Worm (Caenorhabditis elegans) whole organism, L4 larva: ENCODE data around the gene Y58A7A.1.

Experiments
- F44E2.7 ChIP-seq: fragments of 200-800 bp; sonication (Bioruptor generic); IDR thresholded peaks from 2 replicates; pipeline ENCODE4 v2.1.2; 2022; ENCODE audit warnings: missing genetic modification characterization, missing compliant biosample characterization
- R02D3.7 ChIP-seq: fragments of 150-350 bp; sonication (generic microtip); optimal IDR thresholded peaks from 3 replicates; lab custom pipeline; 2014; ENCODE audit warnings: missing biosample characterization, missing genetic modification characterization
- T26A8.4 ChIP-seq: fragments of 200-800 bp; sonication (Bioruptor generic); IDR thresholded peaks from 2 replicates; pipeline ENCODE4 v1.3.6; 2022; ENCODE audit warnings: missing genetic modification characterization, missing compliant biosample characterization
- ZK546.5 ChIP-seq, 2 experiments: sonication (generic microtip); optimal IDR thresholded peaks; 2 replicates each; lab custom pipeline; 2017; ENCODE audit warnings: missing biosample characterization in 2 of 2, missing genetic modification characterization in 2 of 2
- aha-1 ChIP-seq: fragments of 150-350 bp; peaks from one replicate; lab custom pipeline; 2014; ENCODE audit warnings: missing biosample characterization, missing genetic modification characterization
- attf-4 ChIP-seq: sonication (generic microtip); optimal IDR thresholded peaks from 3 replicates; lab custom pipeline; 2017; ENCODE audit warnings: missing biosample characterization, missing genetic modification characterization
- ceh-28 ChIP-seq: fragments of 150-350 bp; optimal IDR thresholded peaks from 2 replicates; lab custom pipeline; 2014; ENCODE audit warnings: missing biosample characterization, missing genetic modification reagents, missing genetic modification characterization
- ceh-44 ChIP-seq: fragments of 200-800 bp; sonication (Bioruptor generic); IDR thresholded peaks from 2 replicates; pipeline ENCODE4 v1.3.6; 2022; ENCODE audit warnings: missing genetic modification reagents, missing genetic modification characterization, missing compliant biosample characterization
- ceh-62 ChIP-seq: sonication (generic microtip); optimal IDR thresholded peaks from 2 replicates; lab custom pipeline; 2017; ENCODE audit warnings: missing biosample characterization, missing genetic modification characterization
- ces-1 ChIP-seq: fragments of 150-350 bp; sonication (generic microtip); optimal IDR thresholded peaks from 4 replicates; lab custom pipeline; 2014; ENCODE audit warnings: missing biosample characterization, missing genetic modification reagents, missing genetic modification characterization
- cey-2 ChIP-seq: sonication (generic microtip); optimal IDR thresholded peaks from 3 replicates; lab custom pipeline; 2017; ENCODE audit warnings: missing genetic modification characterization, mild to moderate bottlenecking, missing compliant biosample characterization, antibody characterized with exemption, borderline replicate concordance; ENCODE audit not compliant: insufficient read depth
- daf-12 ChIP-seq: fragments of 150-350 bp; optimal IDR thresholded peaks from 2 replicates; lab custom pipeline; 2014; ENCODE audit warnings: missing biosample characterization, missing genetic modification reagents, missing genetic modification characterization
- daf-16 ChIP-seq, 3 experiments: sonication (generic microtip); optimal IDR thresholded peaks; 2 replicates each; lab custom pipeline; 2016 to 2017; ENCODE audit warnings: missing genetic modification characterization in 3 of 3, missing genetic modification reagents in 3 of 3, mild to moderate bottlenecking in 2 of 3, missing compliant biosample characterization in 2 of 3, missing biosample characterization in 1 of 3, moderate library complexity in 1 of 3
- lin-13 ChIP-seq: fragments of 150-350 bp; optimal IDR thresholded peaks from 2 replicates; lab custom pipeline; 2014; ENCODE audit warnings: missing biosample characterization, missing genetic modification reagents, missing genetic modification characterization
- lin-15B ChIP-seq: fragments of 150-350 bp; sonication (generic microtip); optimal IDR thresholded peaks from 3 replicates; lab custom pipeline; 2014; ENCODE audit warnings: missing biosample characterization, missing genetic modification characterization
- lin-29 ChIP-seq: fragments of 200-800 bp; sonication (Bioruptor generic); IDR thresholded peaks from 2 replicates; pipeline ENCODE4 v1.3.6; 2022; ENCODE audit warnings: missing genetic modification reagents, missing genetic modification characterization, missing compliant biosample characterization
- madf-5 ChIP-seq, 2 experiments: fragments of 200-800 bp; sonication (Bioruptor generic); IDR thresholded peaks; 2 replicates each; pipeline ENCODE4 v1.3.6; 2022; ENCODE audit warnings: missing compliant biosample characterization in 2 of 2, missing genetic modification characterization in 2 of 2
- mdl-1 ChIP-seq, 2 experiments: fragments of 150-350 bp in 1 of 2; sonication (generic microtip) in 1 of 2; optimal IDR thresholded peaks; 2 replicates each; lab custom pipeline; 2014 to 2017; ENCODE audit warnings: missing biosample characterization in 2 of 2, missing genetic modification characterization in 2 of 2
- mdt-29 ChIP-seq: fragments of 200-800 bp; sonication (Bioruptor generic); IDR thresholded peaks from 2 replicates; pipeline ENCODE4 v1.3.6; 2022; ENCODE audit warnings: missing genetic modification reagents, missing genetic modification characterization, missing compliant biosample characterization
- mxl-3 ChIP-seq: fragments of 200-800 bp; sonication (Bioruptor generic); optimal IDR thresholded peaks from 2 replicates; lab custom pipeline; 2018; ENCODE audit warnings: mild to moderate bottlenecking, missing genetic modification characterization, missing compliant biosample characterization
- nhr-10 ChIP-seq: fragments of 150-350 bp; optimal IDR thresholded peaks from 2 replicates; lab custom pipeline; 2014; ENCODE audit warnings: missing biosample characterization, missing genetic modification characterization
- nhr-11 ChIP-seq: fragments of 150-350 bp; optimal IDR thresholded peaks from 2 replicates; lab custom pipeline; 2014; ENCODE audit warnings: missing biosample characterization, missing genetic modification characterization
- nhr-111 ChIP-seq: fragments of 200-800 bp; sonication (Bioruptor generic); optimal IDR thresholded peaks from 2 replicates; lab custom pipeline; 2018; ENCODE audit warnings: mild to moderate bottlenecking, missing genetic modification characterization, missing compliant biosample characterization
- nhr-25 ChIP-seq: sonication (generic microtip); optimal IDR thresholded peaks from 2 replicates; lab custom pipeline; 2017; ENCODE audit warnings: missing genetic modification characterization, mild to moderate bottlenecking, missing compliant biosample characterization, antibody characterized with exemption, moderate library complexity, borderline replicate concordance; ENCODE audit not compliant: insufficient read depth
- nhr-28 ChIP-seq: fragments of 150-350 bp; optimal IDR thresholded peaks from 2 replicates; lab custom pipeline; 2014; ENCODE audit warnings: missing biosample characterization, missing genetic modification characterization
- nhr-42 ChIP-seq: fragments of 200-800 bp; sonication (Bioruptor generic); IDR thresholded peaks from 2 replicates; pipeline ENCODE4 v1.3.6; 2022; ENCODE audit warnings: missing genetic modification characterization, missing compliant biosample characterization
- nhr-6 ChIP-seq: fragments of 150-350 bp; optimal IDR thresholded peaks from 2 replicates; lab custom pipeline; 2014; ENCODE audit warnings: missing biosample characterization, missing genetic modification characterization
- pha-4 ChIP-seq, 2 experiments: fragments of 150-350 bp in 1 of 2; fragments of 200-800 bp in 1 of 2; sonication (Bioruptor generic) in 1 of 2; IDR thresholded peaks in 1 of 2; optimal IDR thresholded peaks in 1 of 2; 2 replicates each; pipeline versions ENCODE4 v1.3.6 to Lab custom; 2014 to 2022; ENCODE audit warnings: missing genetic modification characterization in 2 of 2, missing genetic modification reagents in 2 of 2, missing biosample characterization in 1 of 2, missing compliant biosample characterization in 1 of 2
- rbr-2 ChIP-seq: sonication (generic microtip); optimal IDR thresholded peaks from 2 replicates; lab custom pipeline; 2016; ENCODE audit warnings: missing genotype, missing genetic modification characterization, missing compliant biosample characterization
- skn-1 ChIP-seq: fragments of 150-350 bp; optimal IDR thresholded peaks from 2 replicates; lab custom pipeline; 2014; ENCODE audit warnings: missing biosample characterization, missing genetic modification characterization
- snpc-1.2 ChIP-seq: fragments of 200-800 bp; sonication (Bioruptor generic); IDR thresholded peaks from 2 replicates; pipeline ENCODE4 v1.3.6; 2022; ENCODE audit warnings: missing genetic modification reagents, missing genetic modification characterization, missing compliant biosample characterization
- tag-97 ChIP-seq: fragments of 200-800 bp; sonication (Bioruptor generic); IDR thresholded peaks from 2 replicates; pipeline ENCODE4 v1.3.6; 2022; ENCODE audit warnings: missing genetic modification characterization, missing compliant biosample characterization
- unc-130 ChIP-seq: sonication (generic microtip); optimal IDR thresholded peaks from 2 replicates; lab custom pipeline; 2016; ENCODE audit warnings: missing genetic modification reagents, missing genetic modification characterization, missing compliant biosample characterization
- unc-62 ChIP-seq, 3 experiments: fragments of 150-350 bp in 1 of 3; sonication (generic microtip); optimal IDR thresholded peaks in 2 of 3; peaks in 1 of 3; 1 replicate in 1 of 3; 2 replicates in 2 of 3; lab custom pipeline; 2014 to 2017; ENCODE audit warnings: missing biosample characterization in 3 of 3, missing genetic modification characterization in 3 of 3, missing genetic modification reagents in 3 of 3, missing genotype in 1 of 3
- zfp-3 ChIP-seq: fragments of 200-800 bp; sonication (Bioruptor generic); conservative IDR thresholded peaks from 2 replicates; pipeline ENCODE4 v1.3.6; 2022; ENCODE audit warnings: missing genetic modification reagents, missing genetic modification characterization, missing compliant biosample characterization
- ztf-11 ChIP-seq: fragments of 150-350 bp; optimal IDR thresholded peaks from 2 replicates; lab custom pipeline; 2014; ENCODE audit warnings: missing biosample characterization, missing genetic modification characterization

The Y58A7A.1 gene

DNA sequence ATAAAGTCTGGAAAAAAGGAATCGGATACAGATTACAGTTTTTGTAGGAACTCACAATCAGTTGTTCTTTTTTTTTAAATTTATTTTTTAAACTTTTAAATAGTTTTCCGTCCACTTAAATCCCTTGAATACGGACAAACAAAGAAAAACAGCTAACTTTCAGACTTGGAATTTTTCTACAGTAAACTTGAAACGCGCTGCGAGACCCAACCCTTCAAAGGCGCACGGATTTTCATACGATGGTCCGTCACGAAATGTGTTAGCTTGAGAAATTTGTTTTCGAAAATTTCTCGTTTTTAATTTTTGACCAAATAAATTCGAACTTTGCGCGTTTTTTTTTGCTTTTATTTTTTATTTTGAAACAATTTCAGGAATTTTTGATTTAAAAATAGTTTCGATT is 22.8 kb downstream of the Y58A7A.1 start:
- TF ChIP-seq skn-1 (tag; lab: Kevin White, UChicago) (no peak), daf-12 (tag; lab: Kevin White, UChicago) (no peak), attf-4 (no peak), ceh-28 (no peak), ZK546.5 (tag; optimal IDR thresholded peaks at IDR 0.05; lab: Kevin White, UChicago) (no peak), aha-1 (tag; lab: Kevin White, UChicago) (no peak), ceh-44 (GFP tag; lab: Robert Waterston, UW) (no peak), daf-16 (GFP tag; optimal IDR thresholded peaks at IDR 0.05; lab: Kevin White, UChicago) (no peak), daf-16 (tag; optimal IDR thresholded peaks at IDR 0.05; lab: Kevin White, UChicago) (no peak), nhr-111 (GFP tag; lab: Kevin White, UChicago) (no peak), ztf-11 (no peak), T26A8.4 (GFP tag; lab: Robert Waterston, UW) (no peak), lin-15B (no peak), unc-62 (GFP tag; optimal IDR thresholded peaks at IDR 0.05 in 1 of 2; lab: Kevin White, UChicago) (no peak), unc-62 (tag; optimal IDR thresholded peaks at IDR 0.05; lab: Kevin White, UChicago) (no peak), nhr-42 (GFP tag; lab: Robert Waterston, UW) (no peak)

DNA sequence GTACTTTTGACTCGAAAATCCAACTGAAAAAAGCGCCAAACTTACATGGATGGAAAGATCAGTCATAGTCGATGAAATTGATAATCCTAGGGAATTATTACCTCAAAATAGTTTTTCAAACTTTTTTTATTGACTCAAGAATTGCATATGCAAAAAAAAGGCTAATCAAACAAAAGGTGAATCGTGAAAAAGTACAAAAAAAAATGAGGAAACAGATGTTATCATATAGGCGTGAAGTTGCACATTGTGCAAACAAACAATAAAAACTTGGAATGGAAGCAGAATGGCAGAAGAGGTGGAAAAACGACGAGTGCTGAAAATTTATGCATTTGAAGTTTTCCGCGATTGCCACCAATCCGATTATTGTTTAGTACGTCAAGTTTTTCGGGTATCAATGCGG is 23.2 kb downstream of the Y58A7A.1 start, which contains the start of gene exc-14:
TSS of gene exc-14 (minus strand) at position 101 of the 400 bp plus-strand sequence.
- TF ChIP-seq unc-62 (GFP tag; optimal IDR thresholded peaks at IDR 0.05 in 1 of 2; lab: Kevin White, UChicago) (no peak), unc-62 (tag; optimal IDR thresholded peaks at IDR 0.05; lab: Kevin White, UChicago) (no peak), ceh-44 (GFP tag; lab: Robert Waterston, UW) (no peak), nhr-25 (tag; lab: Kevin White, UChicago) (no peak), aha-1 (tag; lab: Kevin White, UChicago) (no peak), unc-130 (no peak), ces-1 (no peak), mxl-3 (GFP tag; lab: Kevin White, UChicago) (no peak)

DNA sequence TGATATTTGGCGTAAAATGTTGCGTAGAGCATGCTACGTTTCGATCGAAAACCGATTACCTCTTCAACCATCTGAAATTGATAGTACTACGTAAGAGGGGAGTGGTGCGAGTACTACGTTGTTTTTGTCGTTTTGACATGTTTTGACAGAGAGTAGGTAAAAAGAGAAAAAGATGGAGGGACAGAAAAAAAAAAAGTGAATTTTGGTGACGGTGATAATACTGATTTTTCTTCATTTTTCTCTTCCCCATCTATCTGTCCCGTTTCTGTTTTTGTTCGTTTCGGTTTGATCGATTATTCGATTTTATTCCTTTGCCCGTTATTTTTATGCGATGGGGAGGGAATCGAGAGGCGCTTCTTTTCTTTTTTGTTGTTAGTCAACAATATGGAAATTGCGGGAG is 28.4 kb downstream of the Y58A7A.1 start, which contains the start of gene K11D12.8:
TSS of gene K11D12.8 (minus strand) at position 77 of the 400 bp plus-strand sequence.
- peak in 1 of 2 experiments; percentile 77 for TF ChIP-seq unc-62 (GFP tag; optimal IDR thresholded peaks at IDR 0.05 in 1 of 2; lab: Kevin White, UChicago)
- TF ChIP-seq unc-62 (tag; optimal IDR thresholded peaks at IDR 0.05; lab: Kevin White, UChicago), result no peak
- no peak for TF ChIP-seq R02D3.7 (tag; lab: Kevin White, UChicago)
- no peak for TF ChIP-seq cey-2 (tag; lab: Kevin White, UChicago)
- TF ChIP-seq, all 104 proteins: peak for 1

DNA sequence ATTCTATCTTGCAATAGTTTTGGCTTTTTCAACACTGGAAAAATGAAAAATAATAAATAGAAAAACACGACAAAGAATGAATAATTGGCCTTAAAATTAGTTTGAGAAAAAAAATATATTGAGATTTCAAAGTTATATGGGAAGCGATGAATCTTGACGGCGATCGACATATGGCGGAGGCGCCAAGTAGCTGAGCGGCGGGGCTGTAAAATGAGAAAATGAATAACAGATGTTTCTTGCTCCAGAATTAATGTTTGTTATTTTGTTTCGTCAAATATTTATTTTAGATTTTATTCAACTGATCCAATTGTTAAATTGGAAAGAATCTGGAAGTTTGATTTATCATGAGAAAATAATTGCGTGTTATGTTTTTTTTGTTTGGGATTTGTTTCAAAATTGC is 29.8 kb downstream of the Y58A7A.1 start, which contains the start of gene K11D12.11:
TSS of gene K11D12.11 (minus strand) at position 42 of the 400 bp plus-strand sequence.
- TF ChIP-seq lin-29 (GFP tag; lab: Robert Waterston, UW), result no peak
- no peak for TF ChIP-seq T26A8.4 (GFP tag; lab: Robert Waterston, UW)
- TF ChIP-seq tag-97 (GFP tag; lab: Robert Waterston, UW), result no peak
- TF ChIP-seq R02D3.7 (tag; lab: Kevin White, UChicago), result no peak
- no peak for TF ChIP-seq nhr-11 (tag; lab: Kevin White, UChicago)
- TF ChIP-seq, all 104 proteins: peak for 0

DNA sequence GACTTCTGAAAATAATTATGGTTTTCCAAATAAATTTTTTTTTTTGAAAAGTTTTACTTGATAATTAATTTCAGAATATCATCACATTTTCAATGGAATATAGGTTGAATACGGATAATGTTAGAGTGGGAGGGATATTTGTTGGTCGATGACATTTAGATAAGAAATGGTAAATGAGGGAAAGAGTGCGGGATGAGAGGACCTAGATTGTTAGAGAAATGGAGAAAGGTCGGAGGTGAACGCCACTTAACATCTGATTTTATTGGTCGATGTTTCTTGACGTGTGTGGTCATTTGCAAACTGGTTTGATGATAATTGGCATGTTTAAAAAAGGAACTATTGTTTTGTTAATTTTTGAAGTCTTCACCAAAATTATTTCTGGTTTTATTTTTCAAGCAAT is 30.9 kb downstream of the Y58A7A.1 start:
- peak in 1 of 2 experiments; percentile 81 for TF ChIP-seq unc-62 (GFP tag; optimal IDR thresholded peaks at IDR 0.05 in 1 of 2; lab: Kevin White, UChicago)
- TF ChIP-seq unc-62 (tag; optimal IDR thresholded peaks at IDR 0.05; lab: Kevin White, UChicago), result no peak
- no peak for TF ChIP-seq mdl-1 (tag; optimal IDR thresholded peaks at IDR 0.05; lab: Kevin White, UChicago)
- no peak for TF ChIP-seq pha-4 (GFP tag; IDR thresholded peaks at IDR 0.05; lab: Robert Waterston, UW)
- TF ChIP-seq pha-4 (tag; optimal IDR thresholded peaks at IDR 0.05; lab: Kevin White, UChicago), result no peak

DNA sequence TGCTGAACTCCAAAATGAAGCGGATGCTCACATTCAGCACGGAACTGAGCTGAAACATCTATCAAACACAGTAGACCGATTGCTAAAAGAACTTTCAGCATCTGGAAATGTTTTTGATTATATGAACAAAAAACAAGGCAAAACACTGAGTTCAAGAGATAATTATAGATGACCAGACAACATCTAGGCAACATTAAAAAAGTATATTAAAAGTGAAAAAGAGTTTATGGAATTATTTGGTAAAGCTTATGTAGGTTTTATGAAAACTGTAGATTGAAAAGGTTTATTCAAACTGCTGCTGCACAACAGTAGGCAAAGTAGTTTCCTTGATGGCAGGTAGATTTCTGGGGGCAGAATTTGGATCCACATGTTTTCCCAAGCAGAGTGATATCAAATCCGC is 33.0 kb downstream of the Y58A7A.1 start, which contains the start of gene K11D12.7:
TSS of gene K11D12.7 (minus strand) at position 101 of the 400 bp plus-strand sequence.
- no peak for TF ChIP-seq snpc-1.2
- no peak for TF ChIP-seq mdt-29 (GFP tag; lab: Robert Waterston, UW)
- TF ChIP-seq lin-13 (GFP tag; lab: Kevin White, UChicago), result no peak
- TF ChIP-seq unc-130, result no peak
- TF ChIP-seq ceh-44 (GFP tag; lab: Robert Waterston, UW), result no peak
- TF ChIP-seq madf-5 (GFP tag; IDR thresholded peaks at IDR 0.05; lab: Robert Waterston, UW), result no peak
- TF ChIP-seq nhr-10 (tag; lab: Kevin White, UChicago), result no peak
- TF ChIP-seq nhr-28, result no peak
- TF ChIP-seq rbr-2 (tag; lab: Kevin White, UChicago), result no peak
- TF ChIP-seq nhr-6 (tag; lab: Kevin White, UChicago), result no peak
- no peak for TF ChIP-seq unc-62 (GFP tag; optimal IDR thresholded peaks at IDR 0.05 in 1 of 2; lab: Kevin White, UChicago)
- TF ChIP-seq unc-62 (tag; optimal IDR thresholded peaks at IDR 0.05; lab: Kevin White, UChicago), result no peak
- TF ChIP-seq ceh-62 (tag; lab: Kevin White, UChicago), result no peak
- TF ChIP-seq zfp-3 (GFP tag; lab: Robert Waterston, UW), result no peak
- TF ChIP-seq F44E2.7 (GFP tag; lab: Robert Waterston, UW), result no peak
